Fruit fly (Drosophila melanogaster) whole organism, embryonic: ENCODE results near the gene CG9286.

Experiments
- Atf3 ChIP-seq: fragments of 200-800 bp; sonication (Bioruptor generic); optimal IDR thresholded peaks from 3 replicates; lab custom pipeline; 2016; ENCODE audit warnings: missing biosample characterization, missing genetic modification characterization
- B-H2 ChIP-seq: fragments of 200-800 bp; sonication (Bioruptor generic); optimal IDR thresholded peaks from 2 replicates; lab custom pipeline; 2018; ENCODE audit warnings: missing biosample characterization, mild to moderate bottlenecking, missing genetic modification characterization
- BEAF-32 ChIP-seq: fragments of 200-800 bp; sonication (Bioruptor generic); optimal IDR thresholded peaks from 3 replicates; lab custom pipeline; 2017; ENCODE audit warnings: missing biosample characterization, missing genetic modification characterization, mild to moderate bottlenecking, moderate library complexity, missing genetic modification reagents
- CG10209 ChIP-seq: fragments of 200-800 bp; sonication (Bioruptor generic); optimal IDR thresholded peaks from 3 replicates; lab custom pipeline; 2017; ENCODE audit warnings: missing biosample characterization, mild to moderate bottlenecking, missing genetic modification characterization, missing genetic modification reagents
- CG10462 ChIP-seq: fragments of 200-800 bp; sonication (Bioruptor generic); optimal IDR thresholded peaks from 2 replicates; lab custom pipeline; 2016; ENCODE audit warnings: missing biosample characterization, missing genetic modification characterization
- CG12155 ChIP-seq: fragments of 200-800 bp; sonication (Bioruptor generic); optimal IDR thresholded peaks from 3 replicates; lab custom pipeline; 2016; ENCODE audit warnings: missing biosample characterization, missing genetic modification characterization
- CG12391 ChIP-seq: fragments of 200-800 bp; sonication (Bioruptor generic); optimal IDR thresholded peaks from 3 replicates; lab custom pipeline; 2018; ENCODE audit warnings: missing biosample characterization, mild to moderate bottlenecking, missing genetic modification characterization, moderate library complexity
- CG12659 ChIP-seq: fragments of 200-800 bp; sonication (Bioruptor generic); optimal IDR thresholded peaks from 3 replicates; lab custom pipeline; 2017; ENCODE audit warnings: mild to moderate bottlenecking, missing biosample characterization, missing genetic modification reagents, missing genetic modification characterization
- CG12744 ChIP-seq: fragments of 200-800 bp; sonication (Bioruptor generic); optimal IDR thresholded peaks from 2 replicates; lab custom pipeline; 2016; ENCODE audit warnings: missing biosample characterization, missing genetic modification characterization
- CG13296 ChIP-seq: fragments of 200-800 bp; sonication (Bioruptor generic); optimal IDR thresholded peaks from 3 replicates; lab custom pipeline; 2018; ENCODE audit warnings: missing biosample characterization, mild to moderate bottlenecking, missing genetic modification characterization
- CG13775 ChIP-seq: fragments of 200-800 bp; sonication (Bioruptor generic); optimal IDR thresholded peaks from 3 replicates; lab custom pipeline; 2017; ENCODE audit warnings: missing biosample characterization, mild to moderate bottlenecking, missing genetic modification characterization
- CG13894 ChIP-seq: fragments of 200-800 bp; sonication (Bioruptor generic); optimal IDR thresholded peaks from 3 replicates; lab custom pipeline; 2018; ENCODE audit warnings: missing biosample characterization, mild to moderate bottlenecking, missing genetic modification characterization, moderate library complexity
- CG15011 ChIP-seq: fragments of 200-800 bp; sonication (Bioruptor generic); optimal IDR thresholded peaks from 3 replicates; lab custom pipeline; 2018; ENCODE audit warnings: missing biosample characterization, mild to moderate bottlenecking, missing genetic modification characterization
- CG1603 ChIP-seq: fragments of 200-800 bp; sonication (Bioruptor generic); optimal IDR thresholded peaks from 2 replicates; lab custom pipeline; 2019; ENCODE audit warnings: missing biosample characterization, mild to moderate bottlenecking, missing genetic modification characterization, moderate library complexity
- CG17359 ChIP-seq: fragments of 200-800 bp; sonication (Bioruptor generic); optimal IDR thresholded peaks from 3 replicates; lab custom pipeline; 2018; ENCODE audit warnings: missing biosample characterization, mild to moderate bottlenecking, missing genetic modification characterization, moderate library complexity
- CG17829 ChIP-seq: fragments of 200-800 bp; optimal IDR thresholded peaks from 2 replicates; lab custom pipeline; 2019; ENCODE audit warnings: missing biosample characterization, mild to moderate bottlenecking, missing genetic modification characterization, moderate library complexity
- CG34422 ChIP-seq: fragments of 200-800 bp; sonication (Bioruptor generic); IDR thresholded peaks from 3 replicates; pipeline ENCODE4 v1.3.6; 2022; ENCODE audit warnings: missing biosample characterization, missing genetic modification characterization
- CG4404 ChIP-seq: fragments of 200-800 bp; sonication (Bioruptor generic); IDR thresholded peaks from 2 replicates; pipeline ENCODE4 v1.3.6; 2022; ENCODE audit warnings: missing biosample characterization, missing genetic modification characterization
- CG4730 ChIP-seq: fragments of 200-800 bp; sonication (Bioruptor generic); IDR thresholded peaks from 2 replicates; pipeline ENCODE4 v1.3.6; 2022; ENCODE audit warnings: missing biosample characterization, missing genetic modification characterization
- CG5245 ChIP-seq: fragments of 200-800 bp; sonication (Bioruptor generic); optimal IDR thresholded peaks from 3 replicates; lab custom pipeline; 2016; ENCODE audit warnings: missing biosample characterization, missing genetic modification characterization
- CG6791 ChIP-seq: fragments of 200-800 bp; sonication (Bioruptor generic); IDR thresholded peaks from 3 replicates; pipeline ENCODE4 v1.3.6; 2022; ENCODE audit warnings: missing biosample characterization, missing genetic modification characterization; ENCODE audit not compliant: partially characterized antibody
- CG7987 ChIP-seq: fragments of 200-800 bp; sonication (Bioruptor generic); optimal IDR thresholded peaks from 2 replicates; lab custom pipeline; 2018; ENCODE audit warnings: missing biosample characterization, mild to moderate bottlenecking, missing genetic modification characterization, moderate library complexity
- CG8944 ChIP-seq: fragments of 200-800 bp; sonication (Bioruptor generic); optimal IDR thresholded peaks from 3 replicates; lab custom pipeline; 2016; ENCODE audit warnings: missing biosample characterization, missing genetic modification characterization
- CG9817 ChIP-seq: fragments of 200-800 bp; sonication (Bioruptor generic); optimal IDR thresholded peaks from 2 replicates; lab custom pipeline; 2018; ENCODE audit warnings: missing biosample characterization, mild to moderate bottlenecking, missing genetic modification characterization, moderate library complexity
- CTCF ChIP-seq: fragments of 200-800 bp; sonication (Bioruptor generic); optimal IDR thresholded peaks from 2 replicates; lab custom pipeline; 2017; ENCODE audit warnings: missing biosample characterization, mild to moderate bottlenecking, missing genetic modification characterization, moderate library complexity
- Chrac-16 ChIP-seq: fragments of 200-800 bp; sonication (Bioruptor generic); optimal IDR thresholded peaks from 3 replicates; lab custom pipeline; 2016; ENCODE audit warnings: missing biosample characterization, missing genetic modification characterization
- E2f1 ChIP-seq: fragments of 200-800 bp; sonication (Bioruptor generic); IDR thresholded peaks from 2 replicates; pipeline ENCODE4 v1.3.6; 2022; ENCODE audit warnings: missing biosample characterization, missing genetic modification characterization
- HmgZ ChIP-seq: fragments of 200-800 bp; sonication (Bioruptor generic); optimal IDR thresholded peaks from 2 replicates; lab custom pipeline; 2018; ENCODE audit warnings: missing biosample characterization, mild to moderate bottlenecking, missing genetic modification characterization
- Hr51 ChIP-seq, 2 experiments: fragments of 200-800 bp; sonication (Bioruptor generic); optimal IDR thresholded peaks; 2 replicates in 1 of 2; 3 replicates in 1 of 2; lab custom pipeline; 2016 to 2018; ENCODE audit warnings: missing biosample characterization in 2 of 2, missing genetic modification characterization in 2 of 2, mild to moderate bottlenecking in 1 of 2, moderate library complexity in 1 of 2
- Max ChIP-seq: fragments of 200-800 bp; sonication (Bioruptor generic); optimal IDR thresholded peaks from 2 replicates; lab custom pipeline; 2016; ENCODE audit warnings: missing biosample characterization, mild to moderate bottlenecking, missing genetic modification characterization
- NFAT ChIP-seq: fragments of 200-800 bp; sonication (Bioruptor generic); IDR thresholded peaks from 2 replicates; pipeline ENCODE4 v1.3.6; 2022; ENCODE audit warnings: missing biosample characterization, missing genetic modification characterization
- Oli ChIP-seq: fragments of 200-800 bp; sonication (Bioruptor generic); optimal IDR thresholded peaks from 2 replicates; lab custom pipeline; 2018; ENCODE audit warnings: missing biosample characterization, mild to moderate bottlenecking, missing genetic modification characterization, moderate library complexity
- Opbp ChIP-seq: fragments of 200-800 bp; sonication (Bioruptor generic); IDR thresholded peaks from 3 replicates; pipeline ENCODE4 v1.3.6; 2022; ENCODE audit warnings: missing biosample characterization, missing genetic modification characterization; ENCODE audit not compliant: partially characterized antibody
- Pdp1 ChIP-seq, 2 experiments: fragments of 200-800 bp; sonication (Bioruptor generic); optimal IDR thresholded peaks; 3 replicates each; lab custom pipeline; 2016; ENCODE audit warnings: missing biosample characterization in 2 of 2, missing genetic modification characterization in 2 of 2, mild to moderate bottlenecking in 1 of 2, moderate library complexity in 1 of 2
- Scr ChIP-seq: fragments of 200-800 bp; sonication (Bioruptor generic); IDR thresholded peaks from 2 replicates; pipeline ENCODE4 v1.3.6; 2022; ENCODE audit warnings: missing biosample characterization, missing genetic modification characterization; ENCODE audit not compliant: partially characterized antibody
- Vsx1 ChIP-seq: fragments of 200-800 bp; sonication (Bioruptor generic); optimal IDR thresholded peaks from 2 replicates; lab custom pipeline; 2017; ENCODE audit warnings: missing biosample characterization, mild to moderate bottlenecking, missing genetic modification characterization, missing genetic modification reagents
- Xbp1 ChIP-seq: fragments of 200-800 bp; sonication (Bioruptor generic); optimal IDR thresholded peaks from 3 replicates; lab custom pipeline; 2016; ENCODE audit warnings: missing biosample characterization, mild to moderate bottlenecking, missing genetic modification characterization
- al ChIP-seq: fragments of 200-800 bp; sonication (Bioruptor generic); IDR thresholded peaks from 2 replicates; pipeline ENCODE4 v1.3.6; 2022; ENCODE audit warnings: missing biosample characterization, missing genetic modification characterization
- ato ChIP-seq: fragments of 200-800 bp; sonication (Bioruptor generic); IDR thresholded peaks from 2 replicates; pipeline ENCODE4 v1.3.6; 2022; ENCODE audit warnings: missing biosample characterization, missing genetic modification characterization; ENCODE audit not compliant: partially characterized antibody
- btn ChIP-seq: fragments of 200-800 bp; sonication (Bioruptor generic); optimal IDR thresholded peaks from 2 replicates; lab custom pipeline; 2016; ENCODE audit warnings: missing biosample characterization, missing genetic modification characterization
- cas ChIP-seq: fragments of 200-800 bp; sonication (Bioruptor generic); IDR thresholded peaks from 2 replicates; pipeline ENCODE4 v1.3.6; 2022; ENCODE audit warnings: missing biosample characterization, missing genetic modification characterization
- croc ChIP-seq: fragments of 200-800 bp; sonication (Bioruptor generic); conservative IDR thresholded peaks from 3 replicates; pipeline ENCODE4 v1.3.6; 2022; ENCODE audit warnings: missing biosample characterization, missing genetic modification characterization
- dan ChIP-seq: fragments of 200-800 bp; sonication (Bioruptor generic); IDR thresholded peaks from 2 replicates; pipeline ENCODE4 v1.3.6; 2022; ENCODE audit warnings: missing biosample characterization, missing genetic modification characterization
- dati ChIP-seq: fragments of 200-800 bp; sonication (Bioruptor generic); IDR thresholded peaks from 2 replicates; pipeline ENCODE4 v1.3.6; 2022; ENCODE audit warnings: missing biosample characterization, missing genetic modification characterization
- ems ChIP-seq: fragments of 200-800 bp; sonication (Bioruptor generic); optimal IDR thresholded peaks from 3 replicates; lab custom pipeline; 2016; ENCODE audit warnings: missing biosample characterization, missing genetic modification characterization
- ham ChIP-seq: fragments of 200-800 bp; sonication (Bioruptor generic); IDR thresholded peaks from 2 replicates; pipeline ENCODE4 v1.3.6; 2022; ENCODE audit warnings: missing biosample characterization, missing genetic modification characterization
- hbn ChIP-seq: fragments of 200-800 bp; sonication (Bioruptor generic); IDR thresholded peaks from 2 replicates; pipeline ENCODE4 v1.3.6; 2022; ENCODE audit warnings: missing biosample characterization, missing genetic modification characterization; ENCODE audit not compliant: partially characterized antibody
- luna ChIP-seq: fragments of 200-800 bp; sonication (Bioruptor generic); optimal IDR thresholded peaks from 2 replicates; lab custom pipeline; 2016; ENCODE audit warnings: missing biosample characterization, missing genetic modification characterization
- vnd ChIP-seq: fragments of 200-800 bp; sonication (Bioruptor generic); IDR thresholded peaks from 3 replicates; pipeline ENCODE4 v1.3.6; 2022; ENCODE audit warnings: missing biosample characterization, missing genetic modification characterization; ENCODE audit not compliant: partially characterized antibody
- zfh2 ChIP-seq: fragments of 200-800 bp; sonication (Bioruptor generic); optimal IDR thresholded peaks from 2 replicates; lab custom pipeline; 2016; ENCODE audit warnings: missing biosample characterization, missing genetic modification characterization

The CG9286 gene

DNA sequence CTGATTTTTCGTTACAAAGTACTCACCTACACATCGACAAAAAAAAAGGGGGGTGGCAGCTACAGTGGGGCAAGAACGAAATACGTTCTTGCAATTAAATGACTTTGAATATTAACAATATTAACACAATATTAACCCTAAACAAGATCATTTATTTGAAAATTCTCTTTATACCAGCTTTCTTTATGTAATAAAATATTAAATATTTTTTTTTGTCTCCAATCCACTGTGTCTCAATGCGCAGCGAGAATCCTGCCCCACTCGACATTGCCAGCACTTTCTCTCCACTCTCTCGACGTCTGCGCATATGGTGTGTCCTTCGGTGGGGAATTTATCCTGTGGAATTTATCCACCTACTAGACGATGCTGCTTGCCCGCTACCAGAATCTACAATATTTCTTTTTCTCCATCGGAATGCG lies 19.7 kb downstream of the CG9286 start (continued):
- TF ChIP-seq Opbp (GFP tag; lab: Robert Waterston, UW) = 0 out of 3 replicates have a peak, but pooled peaks have one; percentile 38
- TF ChIP-seq CTCF (GFP tag; lab: Kevin White, UChicago) = peak; percentile 38
- peak; percentile 61 to 69 for TF ChIP-seq Pdp1 (GFP tag; optimal IDR thresholded peaks at IDR 0.05; lab: Kevin White, UChicago)
- TF ChIP-seq CG4730 (GFP tag; lab: Robert Waterston, UW) = peak; percentile 93
- no peak for TF ChIP-seq ato (GFP tag; lab: Robert Waterston, UW)
- peak; percentile 59 for TF ChIP-seq ems (GFP tag; lab: Kevin White, UChicago)
- TF ChIP-seq CG8944 (GFP tag; lab: Kevin White, UChicago) = no peak
- TF ChIP-seq Max (GFP tag; lab: Kevin White, UChicago) = peak; percentile 83
- peak; percentile 95 for TF ChIP-seq CG13894 (tag; lab: Kevin White, UChicago)
- TF ChIP-seq CG12659 = peak; percentile 92
- peak; percentile 11 for TF ChIP-seq CG1603
- TF ChIP-seq luna = no peak
- peak; percentile 60; the same call in 1 of the 2 replicates for TF ChIP-seq dan (GFP tag; lab: Robert Waterston, UW)
- TF ChIP-seq CG5245 (GFP tag; lab: Kevin White, UChicago) = peak; percentile 78
- peak; percentile 91 for TF ChIP-seq CG10209
- TF ChIP-seq al (GFP tag; lab: Robert Waterston, UW) = peak; percentile 88
- TF ChIP-seq Chrac-16 (GFP tag; lab: Kevin White, UChicago) = peak; percentile 79
- peak; percentile 83 for TF ChIP-seq cas
- peak; percentile 96 for TF ChIP-seq B-H2 (GFP tag; lab: Kevin White, UChicago)
- peak; percentile 93 for TF ChIP-seq CG12391 (tag; lab: Kevin White, UChicago)
- peak; percentile 74 for TF ChIP-seq CG4404 (GFP tag; lab: Robert Waterston, UW)
- peak; percentile 91 for TF ChIP-seq CG17359 (tag; lab: Kevin White, UChicago)
- TF ChIP-seq dati (GFP tag; lab: Robert Waterston, UW) = peak; percentile 85
- TF ChIP-seq Scr (GFP tag; lab: Robert Waterston, UW) = no peak
- TF ChIP-seq CG15011 = peak; percentile 80
- TF ChIP-seq CG13296 (GFP tag; lab: Kevin White, UChicago) = peak; percentile 87
- no peak for TF ChIP-seq btn (GFP tag; lab: Kevin White, UChicago)
- peak; percentile 83 for TF ChIP-seq CG12155 (GFP tag; lab: Kevin White, UChicago)
- peak; percentile 40 for TF ChIP-seq CG12744
- peak; percentile 39 for TF ChIP-seq zfh2 (GFP tag; lab: Kevin White, UChicago)
- peak; percentile 91 for TF ChIP-seq E2f1
- no peak for TF ChIP-seq hbn (GFP tag; lab: Robert Waterston, UW)
- peak; percentile 80 for TF ChIP-seq croc (GFP tag; lab: Robert Waterston, UW)
- TF ChIP-seq CG6791 = no peak
- peak; percentile 62 for TF ChIP-seq Vsx1
- TF ChIP-seq CG9817 (tag; lab: Kevin White, UChicago) = peak; percentile 79
- TF ChIP-seq Atf3 (GFP tag; lab: Kevin White, UChicago) = peak; percentile 16
- peak; percentile 49 for TF ChIP-seq CG7987 (GFP tag; lab: Kevin White, UChicago)
- TF ChIP-seq Xbp1 (GFP tag; lab: Kevin White, UChicago) = peak; percentile 83
- TF ChIP-seq BEAF-32 = no peak
- peak; percentile 84 for TF ChIP-seq CG13775 (GFP tag; lab: Kevin White, UChicago)
- peak; percentile 95 for TF ChIP-seq CG34422 (GFP tag; lab: Robert Waterston, UW)
- TF ChIP-seq ham = peak; percentile 70; the same call in 1 of the 2 replicates
- TF ChIP-seq NFAT (GFP tag; lab: Robert Waterston, UW) = peak; percentile 74
- TF ChIP-seq HmgZ = peak; percentile 89
- peak; percentile 56 for TF ChIP-seq CG10462 (GFP tag; lab: Kevin White, UChicago)
- peak; percentile 28 to 91 for TF ChIP-seq Hr51 (GFP tag; optimal IDR thresholded peaks at IDR 0.05; lab: Kevin White, UChicago)
- no peak for TF ChIP-seq vnd (GFP tag; lab: Robert Waterston, UW)
- TF ChIP-seq Oli (tag; lab: Kevin White, UChicago) = peak; percentile 90
- peak; percentile 77 for TF ChIP-seq CG17829 (tag; lab: Kevin White, UChicago)
